Worm (Caenorhabditis elegans): ENCODE data around the gene F40G12.9.

The F40G12.9 gene

ce11 chrV:14285803-14286202, 3.3 kb downstream of the F40G12.9 start, which contains the start of gene F40G12.11:
TSS of gene F40G12.11 (plus strand) at chrV:14286171.
- TF ChIP-seq sup-37 (GFP tag; optimal IDR thresholded peaks at IDR 0.05) (no peak), zag-1 (tag; optimal IDR thresholded peaks at IDR 0.05) (no peak), egl-13 (tag; optimal IDR thresholded peaks at IDR 0.05) (no peak), dsc-1 (tag; optimal IDR thresholded peaks at IDR 0.05) (no peak), pax-3 (tag; optimal IDR thresholded peaks at IDR 0.05) (no peak), ceh-82 (tag; optimal IDR thresholded peaks at IDR 0.05) (no peak), jun-1 (tag; optimal IDR thresholded peaks at IDR 0.05) (no peak), rnt-1 (tag; optimal IDR thresholded peaks at IDR 0.05) (no peak), ceh-8 (GFP tag; optimal IDR thresholded peaks at IDR 0.05) (no peak), hpl-2 (GFP tag; optimal IDR thresholded peaks at IDR 0.05) (no peak), ets-5 (GFP tag; IDR thresholded peaks at IDR 0.05) (no peak), unc-98 (GFP tag; IDR thresholded peaks at IDR 0.05) (no peak), C16A3.4 (tag; optimal IDR thresholded peaks at IDR 0.05) (no peak), ztf-11 (tag; optimal IDR thresholded peaks at IDR 0.05) (no peak), elt-3 (tag; optimal IDR thresholded peaks at IDR 0.05) (no peak), aha-1 (tag; optimal IDR thresholded peaks at IDR 0.05) (no peak), tlp-1 (tag; optimal IDR thresholded peaks at IDR 0.05) (no peak), ces-1 (GFP tag; optimal IDR thresholded peaks at IDR 0.05) (no peak), unc-130 (tag; optimal IDR thresholded peaks at IDR 0.05) (no peak), lin-35 (GFP tag; optimal IDR thresholded peaks at IDR 0.05) (no peak)

ce11 chrV:14289363-14289762, 6.9 kb downstream of the F40G12.9 start, which contains the start of gene F14D7.1:
TSS of gene F14D7.1 (minus strand) at chrV:14289463.
- TF ChIP-seq nhr-76 (tag; optimal IDR thresholded peaks at IDR 0.05) (no peak), lin-15B (tag; optimal IDR thresholded peaks at IDR 0.05) (no peak), ceh-88 (GFP tag; IDR thresholded peaks at IDR 0.05) (no peak), vab-15 (tag; optimal IDR thresholded peaks at IDR 0.05) (no peak), zip-4 (GFP tag; optimal IDR thresholded peaks at IDR 0.05) (no peak), lin-13 (GFP tag; optimal IDR thresholded peaks at IDR 0.05) (no peak)

- no peak for TF ChIP-seq egl-27 (tag; optimal IDR thresholded peaks at IDR 0.05)
- no peak for TF ChIP-seq nhr-85 (tag)
- TF ChIP-seq tlp-1 (tag; optimal IDR thresholded peaks at IDR 0.05), result no peak
- TF ChIP-seq nhr-11 (tag; optimal IDR thresholded peaks at IDR 0.05), result no peak
- no peak for TF ChIP-seq fkh-10 (GFP tag; optimal IDR thresholded peaks at IDR 0.05)
- no peak for TF ChIP-seq pax-3 (tag; optimal IDR thresholded peaks at IDR 0.05)
- no peak for TF ChIP-seq nhr-76 (tag; optimal IDR thresholded peaks at IDR 0.05)
- TF ChIP-seq ceh-8 (GFP tag; optimal IDR thresholded peaks at IDR 0.05), result no peak
- no peak for TF ChIP-seq jun-1 (tag; optimal IDR thresholded peaks at IDR 0.05)
- no peak for TF ChIP-seq mdl-1 (tag; optimal IDR thresholded peaks at IDR 0.05)
Measured at ce11 chrV:14290636-14291035, 8.2 kb downstream of the F40G12.9 start, which contains the start of gene F14D7.18. TSS of gene F14D7.18 (minus strand) at chrV:14290736.

DNA sequence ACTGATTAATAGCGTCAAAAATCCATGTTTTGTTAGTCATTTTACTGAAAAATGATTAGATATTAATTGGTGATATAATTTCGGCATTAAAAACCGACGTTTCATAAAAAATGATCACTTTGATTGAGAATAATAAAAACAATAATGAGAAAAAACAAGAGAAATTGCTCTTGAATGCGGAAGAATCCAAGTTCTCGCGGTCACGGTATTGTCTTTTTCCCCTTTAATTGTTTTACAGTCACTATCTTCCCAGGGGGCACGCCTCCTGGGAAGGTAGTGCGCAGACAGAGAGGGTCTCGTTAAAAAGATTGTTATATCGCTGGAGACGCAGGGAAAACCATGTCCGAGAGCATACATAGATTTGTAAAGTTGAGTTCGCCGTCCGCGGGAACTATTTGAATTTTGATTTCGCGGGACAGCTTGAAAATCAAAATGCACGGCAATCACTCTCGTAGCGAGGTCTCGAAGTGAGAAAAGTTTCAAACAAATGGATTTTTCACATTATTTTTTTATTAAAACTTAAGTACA, 11.3 kb downstream of the F40G12.9 start, which contains the start of gene F14D7.2:
Gene F14D7.2, minus strand, starts transcription at position 51 of the 528 bp plus-strand sequence.
- TF ChIP-seq ztf-4 (tag; optimal IDR thresholded peaks at IDR 0.05) (no peak), C04F5.9 (tag; optimal IDR thresholded peaks at IDR 0.05) (no peak), lin-39 (tag; optimal IDR thresholded peaks at IDR 0.05) (no peak), mep-1 (tag; optimal IDR thresholded peaks at IDR 0.05) (no peak), nhr-12 (tag; optimal IDR thresholded peaks at IDR 0.05) (no peak), nhr-19 (GFP tag; conservative IDR thresholded peaks at IDR 0.05) (no peak), fos-1 (tag; optimal IDR thresholded peaks at IDR 0.05) (no peak), nhr-71 (tag; optimal IDR thresholded peaks at IDR 0.05) (no peak), fkh-4 (tag; optimal IDR thresholded peaks at IDR 0.05; ENCODE audit: borderline replicate concordance) (no peak), nhr-76 (tag; optimal IDR thresholded peaks at IDR 0.05) (no peak), mef-2 (tag; optimal IDR thresholded peaks at IDR 0.05) (no peak), zip-4 (GFP tag; optimal IDR thresholded peaks at IDR 0.05) (no peak), snpc-4 (tag; optimal IDR thresholded peaks at IDR 0.05) (no peak), egl-13 (tag; optimal IDR thresholded peaks at IDR 0.05) (no peak)

All from whole organism, L1 larva.